Worm (Caenorhabditis elegans): Measurements from ENCODE around the gene zen-4.

DNA sequence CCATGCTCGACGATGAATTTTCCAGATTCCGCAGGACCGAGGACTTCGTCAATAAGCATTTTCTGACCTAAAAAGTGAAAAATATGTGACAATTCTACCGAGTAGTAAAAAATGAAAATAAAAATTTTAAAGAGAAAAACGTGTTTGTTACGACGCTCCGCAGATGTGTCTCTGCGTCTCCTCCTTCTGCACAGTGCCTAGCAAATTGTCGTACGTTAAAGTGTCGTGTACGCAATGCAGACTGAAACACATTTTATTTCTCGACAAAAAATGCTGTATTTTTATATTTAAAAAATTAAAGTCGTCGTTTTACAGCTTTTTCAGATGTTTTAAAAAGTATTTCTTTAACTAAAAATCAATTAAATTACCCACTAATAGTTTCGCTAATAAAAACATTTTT is 38.8 kb downstream of the zen-4 start, which contains the start of gene C11D2.4:
- TF ChIP-seq nhr-237 (tag; optimal IDR thresholded peaks at IDR 0.05) = no peak
- TF ChIP-seq unc-62 (GFP tag; optimal IDR thresholded peaks at IDR 0.05 in 1 of 2) = peak in 1 of 2 experiments; percentile 63
- TF ChIP-seq unc-62 (tag; optimal IDR thresholded peaks at IDR 0.05) = no peak
- peak; percentile 65 for TF ChIP-seq dpl-1 (GFP tag; optimal IDR thresholded peaks at IDR 0.05)
- TF ChIP-seq ztf-11 (tag; optimal IDR thresholded peaks at IDR 0.05) = no peak
- no peak for TF ChIP-seq mdt-29 (GFP tag; IDR thresholded peaks at IDR 0.05)
- TF ChIP-seq ama-1 (optimal IDR thresholded peaks at IDR 0.05) = no peak
- TF ChIP-seq mdl-1 (tag; optimal IDR thresholded peaks at IDR 0.05) = no peak
- TF ChIP-seq ces-1 (GFP tag; optimal IDR thresholded peaks at IDR 0.05) = no peak
- no peak for TF ChIP-seq sdz-12 (GFP tag; optimal IDR thresholded peaks at IDR 0.05)
- no peak for TF ChIP-seq zag-1 (tag; optimal IDR thresholded peaks at IDR 0.05)

Data from whole organism, L4 larva.